Worm (Caenorhabditis elegans) whole organism, early embryonic: ENCODE results near the gene F40D4.17.

Experiments used
- B0310.2 ChIP-seq: sonication (generic microtip); optimal IDR thresholded peaks from 2 replicates; lab custom pipeline; 2016; ENCODE audit warnings: mild to moderate bottlenecking, missing genetic modification characterization, missing compliant biosample characterization
- aly-1 ChIP-seq: sonication (generic microtip); optimal IDR thresholded peaks from 2 replicates; lab custom pipeline; 2016; ENCODE audit warnings: missing genetic modification characterization, missing compliant biosample characterization
- ama-1 ChIP-seq: fragments of 150-350 bp; optimal IDR thresholded peaks from 2 replicates; lab custom pipeline; 2014
- ceh-13 ChIP-seq: fragments of 200-800 bp; sonication (Bioruptor generic); optimal IDR thresholded peaks from 2 replicates; lab custom pipeline; 2018; ENCODE audit warnings: mild to moderate bottlenecking, missing genetic modification characterization, missing compliant biosample characterization
- flt-1 ChIP-seq: fragments of 200-800 bp; sonication (Bioruptor generic); IDR thresholded peaks from 2 replicates; pipeline ENCODE4 v1.3.6; 2022; ENCODE audit warnings: missing genetic modification characterization, missing compliant biosample characterization
- pes-1 ChIP-seq: fragments of 200-800 bp; sonication (Bioruptor generic); IDR thresholded peaks from 2 replicates; pipeline ENCODE4 v1.3.6; 2022; ENCODE audit warnings: missing genetic modification reagents, missing genetic modification characterization, missing compliant biosample characterization

- TF ChIP-seq B0310.2 (tag; lab: Kevin White, UChicago) (no peak), aly-1 (tag; lab: Kevin White, UChicago) (no peak), flt-1 (GFP tag; lab: Robert Waterston, UW) (no peak), ama-1 (lab: Kevin White, UChicago) (no peak), pes-1 (GFP tag; lab: Robert Waterston, UW) (no peak), ceh-13 (GFP tag; lab: Kevin White, UChicago) (no peak)
Observed at ce11 chrV:17182045-17182444, 26.8 kb upstream of the F40D4.17 start, which contains the start of gene srh-159.
